Fruit fly (Drosophila melanogaster) Kc167 (cell line): ENCODE measurements around the gene Cyp9f3.

Experiments used
- Sin3A ChIP-seq: fragments of >200 bp; optimal IDR thresholded peaks from 2 replicates; lab custom pipeline; 2018; ENCODE audit warnings: missing external identifiers
- h ChIP-seq: fragments of >200 bp; optimal IDR thresholded peaks from 3 replicates; lab custom pipeline; 2018; ENCODE audit warnings: missing external identifiers
- psq ChIP-seq: fragments of >200 bp; optimal IDR thresholded peaks from 2 replicates; lab custom pipeline; 2017; ENCODE audit warnings: missing external identifiers

DNA sequence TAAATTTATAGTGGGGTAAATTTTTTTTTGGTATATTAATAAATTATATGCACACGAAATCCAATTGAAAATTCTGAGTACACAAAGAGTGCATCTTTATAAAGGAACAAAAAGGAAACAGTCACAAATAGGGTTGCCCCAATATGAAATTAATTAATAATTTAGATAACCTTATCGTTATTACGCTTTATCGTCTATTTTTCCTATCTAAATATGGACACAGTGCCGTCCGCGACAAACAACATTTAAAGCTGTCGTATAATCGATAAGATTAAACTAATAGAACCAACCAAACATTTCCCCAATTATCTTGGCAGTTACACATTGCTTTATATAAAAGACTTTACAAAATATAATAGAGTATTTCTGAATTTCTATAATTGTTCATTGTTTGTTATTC is 675 bp downstream of the Cyp9f3 start:
- TF ChIP-seq h (lab: Kevin White, UChicago) (no peak), Sin3A (lab: Kevin White, UChicago) (no peak), psq (lab: Kevin White, UChicago) (no peak)
